Worm (Caenorhabditis elegans) whole organism, L2 larva: ENCODE data around the gene rsp-7.
A peak's percentile ranks its signal among the peaks of the same experiment; 100 is the strongest.

Experiments
- blmp-1 ChIP-seq: sonication (generic microtip); optimal IDR thresholded peaks from 2 replicates; lab custom pipeline; 2017; ENCODE audit warnings: missing genetic modification characterization, mild to moderate bottlenecking, missing compliant biosample characterization, antibody characterized with exemption, moderate library complexity; ENCODE audit not compliant: insufficient read depth
- crh-2 ChIP-seq: sonication (generic microtip); optimal IDR thresholded peaks from 2 replicates; lab custom pipeline; 2017; ENCODE audit warnings: missing biosample characterization, missing genetic modification characterization
- lin-11 ChIP-seq: fragments of 150-350 bp; sonication (generic microtip); optimal IDR thresholded peaks from 2 replicates; lab custom pipeline; 2014; ENCODE audit warnings: missing biosample characterization, missing genetic modification characterization, inconsistent platforms, mixed read lengths
- lin-39 ChIP-seq: fragments of 150-350 bp; optimal IDR thresholded peaks from 2 replicates; lab custom pipeline; 2014; ENCODE audit warnings: missing biosample characterization, missing genetic modification reagents, missing genetic modification characterization
- mab-5 ChIP-seq: fragments of 150-350 bp; optimal IDR thresholded peaks from 2 replicates; lab custom pipeline; 2014; ENCODE audit warnings: missing biosample characterization, missing genetic modification characterization
- nhr-21 ChIP-seq: fragments of 150-350 bp; optimal IDR thresholded peaks from 2 replicates; lab custom pipeline; 2014; ENCODE audit warnings: missing biosample characterization, missing genetic modification characterization
- nhr-23 ChIP-seq: fragments of 150-350 bp; optimal IDR thresholded peaks from 2 replicates; lab custom pipeline; 2014; ENCODE audit warnings: missing biosample characterization, missing genetic modification reagents, missing genetic modification characterization
- nhr-237 ChIP-seq: fragments of 150-350 bp; optimal IDR thresholded peaks from 2 replicates; lab custom pipeline; 2014; ENCODE audit warnings: missing biosample characterization, missing genetic modification characterization
- nhr-77 ChIP-seq: fragments of 150-350 bp; optimal IDR thresholded peaks from 2 replicates; lab custom pipeline; 2014; ENCODE audit warnings: missing biosample characterization, missing genetic modification characterization
- snpc-4 ChIP-seq: fragments of 150-350 bp; optimal IDR thresholded peaks from 2 replicates; lab custom pipeline; 2014; ENCODE audit warnings: missing biosample characterization, missing genetic modification characterization
- unc-39 ChIP-seq: fragments of 150-350 bp; optimal IDR thresholded peaks from 2 replicates; lab custom pipeline; 2014; ENCODE audit warnings: missing biosample characterization, missing genetic modification characterization
- zag-1 ChIP-seq: fragments of 150-350 bp; optimal IDR thresholded peaks from 2 replicates; lab custom pipeline; 2014; ENCODE audit warnings: missing biosample characterization, missing genetic modification characterization

DNA sequence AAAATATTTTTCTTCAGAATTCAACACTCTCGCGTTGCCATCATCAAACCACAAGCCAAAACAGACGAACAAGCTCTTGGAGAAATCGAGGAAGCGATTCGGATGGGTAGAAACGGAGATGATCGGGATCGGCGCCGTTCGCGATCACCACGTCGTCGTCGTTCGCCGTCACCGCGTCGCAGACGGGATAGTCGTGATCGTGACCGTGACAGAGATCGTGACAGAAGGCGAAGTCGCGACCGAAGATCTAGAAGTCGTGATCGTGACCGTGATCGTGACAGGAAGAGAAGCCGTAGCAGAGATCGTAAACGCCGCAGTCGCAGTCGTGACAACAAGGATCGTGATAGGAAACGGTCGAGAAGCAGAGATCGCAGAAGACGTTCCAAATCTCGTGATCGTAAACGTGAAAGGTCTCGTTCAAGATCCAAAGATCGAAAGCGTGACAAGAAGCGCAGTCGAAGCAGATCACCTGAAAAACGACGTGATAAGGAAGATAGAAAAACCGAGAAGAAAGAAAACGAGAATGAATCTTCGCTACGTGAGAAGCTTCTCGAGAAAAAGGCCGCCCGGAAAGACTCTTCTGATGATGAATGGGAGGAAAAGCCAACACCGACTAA, 2.5 kb downstream of the rsp-7 start:
- TF ChIP-seq snpc-4 (tag; lab: Kevin White, UChicago) (no peak), crh-2 (no peak), nhr-21 (tag; lab: Kevin White, UChicago) (peak; percentile 18), nhr-77 (tag; lab: Kevin White, UChicago) (no peak), nhr-23 (tag; lab: Kevin White, UChicago) (no peak), lin-39 (no peak), zag-1 (tag; lab: Kevin White, UChicago) (no peak), mab-5 (tag; lab: Kevin White, UChicago) (no peak), lin-11 (tag; lab: Kevin White, UChicago) (no peak), unc-39 (tag; lab: Kevin White, UChicago) (no peak), blmp-1 (tag; lab: Kevin White, UChicago) (no peak), nhr-237 (tag; lab: Kevin White, UChicago) (no peak)
